Worm (Caenorhabditis elegans) whole organism, L2 larva: ENCODE results near the gene F31E3.12.

Experiments
- C34F6.9 ChIP-seq: fragments of 150-350 bp; optimal IDR thresholded peaks from 2 replicates; lab custom pipeline; 2014; ENCODE audit warnings: missing biosample characterization, missing genetic modification characterization
- F13H6.1 ChIP-seq: sonication (generic microtip); optimal IDR thresholded peaks from 2 replicates; lab custom pipeline; 2016; ENCODE audit warnings: missing genetic modification characterization, missing compliant biosample characterization
- R02D3.7 ChIP-seq: fragments of 150-350 bp; optimal IDR thresholded peaks from 2 replicates; lab custom pipeline; 2014; ENCODE audit warnings: missing biosample characterization, missing genetic modification characterization
- Y55F3AM.14 ChIP-seq: fragments of 200-800 bp; sonication (Bioruptor generic); optimal IDR thresholded peaks from 2 replicates; lab custom pipeline; 2018; ENCODE audit warnings: mild to moderate bottlenecking, missing genetic modification characterization, missing compliant biosample characterization
- ZK546.5 ChIP-seq: sonication (generic microtip); optimal IDR thresholded peaks from 2 replicates; lab custom pipeline; 2017; ENCODE audit warnings: missing biosample characterization, missing genetic modification characterization
- alr-1 ChIP-seq: fragments of 150-350 bp; optimal IDR thresholded peaks from 2 replicates; lab custom pipeline; 2014; ENCODE audit warnings: missing biosample characterization, missing genetic modification characterization
- aly-2 ChIP-seq: fragments of 150-350 bp; optimal IDR thresholded peaks from 2 replicates; lab custom pipeline; 2014; ENCODE audit warnings: missing biosample characterization, missing genetic modification characterization
- blmp-1 ChIP-seq: sonication (generic microtip); optimal IDR thresholded peaks from 2 replicates; lab custom pipeline; 2017; ENCODE audit warnings: missing genetic modification characterization, mild to moderate bottlenecking, missing compliant biosample characterization, antibody characterized with exemption, moderate library complexity; ENCODE audit not compliant: insufficient read depth
- ceh-16 ChIP-seq: fragments of 150-350 bp; optimal IDR thresholded peaks from 2 replicates; lab custom pipeline; 2014; ENCODE audit warnings: missing biosample characterization, missing genetic modification characterization
- ceh-82 ChIP-seq: fragments of 150-350 bp; optimal IDR thresholded peaks from 2 replicates; lab custom pipeline; 2014; ENCODE audit warnings: missing biosample characterization, missing genetic modification characterization
- dmd-4 ChIP-seq: sonication (generic microtip); optimal IDR thresholded peaks from 2 replicates; lab custom pipeline; 2017; ENCODE audit warnings: missing biosample characterization, missing genetic modification characterization
- egl-27 ChIP-seq: sonication (generic microtip); optimal IDR thresholded peaks from 3 replicates; lab custom pipeline; 2017; ENCODE audit warnings: missing biosample characterization, missing genetic modification reagents, missing genetic modification characterization
- fos-1 ChIP-seq: fragments of 150-350 bp; optimal IDR thresholded peaks from 2 replicates; lab custom pipeline; 2014; ENCODE audit warnings: missing biosample characterization, missing genetic modification characterization
- gmeb-1 ChIP-seq: fragments of 150-350 bp; optimal IDR thresholded peaks from 2 replicates; lab custom pipeline; 2014; ENCODE audit warnings: missing biosample characterization, missing genetic modification characterization
- lin-13 ChIP-seq: fragments of 150-350 bp; optimal IDR thresholded peaks from 2 replicates; lab custom pipeline; 2014; ENCODE audit warnings: missing biosample characterization, missing genetic modification reagents, missing genetic modification characterization
- lin-39 ChIP-seq: fragments of 150-350 bp; optimal IDR thresholded peaks from 2 replicates; lab custom pipeline; 2014; ENCODE audit warnings: missing biosample characterization, missing genetic modification reagents, missing genetic modification characterization
- lsy-2 ChIP-seq, 2 experiments: fragments of 150-350 bp in 1 of 2; sonication (generic microtip) in 1 of 2; optimal IDR thresholded peaks; 2 replicates each; lab custom pipeline; 2014 to 2017; ENCODE audit warnings: missing biosample characterization in 2 of 2, missing genetic modification characterization in 2 of 2
- mab-5 ChIP-seq: fragments of 150-350 bp; optimal IDR thresholded peaks from 2 replicates; lab custom pipeline; 2014; ENCODE audit warnings: missing biosample characterization, missing genetic modification characterization
- mdl-1 ChIP-seq, 2 experiments: fragments of 150-350 bp in 1 of 2; sonication (generic microtip) in 1 of 2; optimal IDR thresholded peaks; 2 replicates each; lab custom pipeline; 2017; ENCODE audit warnings: missing biosample characterization in 2 of 2, missing genetic modification characterization in 2 of 2
- nhr-10 ChIP-seq: sonication (generic microtip); optimal IDR thresholded peaks from 2 replicates; lab custom pipeline; 2017; ENCODE audit warnings: missing biosample characterization, missing genetic modification characterization
- nhr-11 ChIP-seq: fragments of 150-350 bp; optimal IDR thresholded peaks from 2 replicates; lab custom pipeline; 2014; ENCODE audit warnings: missing biosample characterization, missing genetic modification characterization
- nhr-12 ChIP-seq: fragments of 150-350 bp; optimal IDR thresholded peaks from 2 replicates; lab custom pipeline; 2014; ENCODE audit warnings: missing biosample characterization, missing genetic modification characterization
- nhr-129 ChIP-seq: fragments of 150-350 bp; optimal IDR thresholded peaks from 2 replicates; lab custom pipeline; 2014; ENCODE audit warnings: missing biosample characterization, missing genetic modification characterization
- nhr-21 ChIP-seq: fragments of 150-350 bp; optimal IDR thresholded peaks from 2 replicates; lab custom pipeline; 2014; ENCODE audit warnings: missing biosample characterization, missing genetic modification characterization
- nhr-237 ChIP-seq: fragments of 150-350 bp; optimal IDR thresholded peaks from 2 replicates; lab custom pipeline; 2014; ENCODE audit warnings: missing biosample characterization, missing genetic modification characterization
- nhr-6 ChIP-seq: fragments of 150-350 bp; optimal IDR thresholded peaks from 2 replicates; lab custom pipeline; 2014; ENCODE audit warnings: missing biosample characterization, missing genetic modification characterization
- nhr-77 ChIP-seq: fragments of 150-350 bp; optimal IDR thresholded peaks from 2 replicates; lab custom pipeline; 2014; ENCODE audit warnings: missing biosample characterization, missing genetic modification characterization
- sem-4 ChIP-seq: fragments of 150-350 bp; optimal IDR thresholded peaks from 2 replicates; lab custom pipeline; 2014; ENCODE audit warnings: missing biosample characterization, missing genetic modification reagents, missing genetic modification characterization
- skn-1 ChIP-seq: sonication (generic microtip); optimal IDR thresholded peaks from 2 replicates; lab custom pipeline; 2017; ENCODE audit warnings: missing biosample characterization, missing genetic modification characterization
- sma-3 ChIP-seq: sonication (generic microtip); optimal IDR thresholded peaks from 2 replicates; lab custom pipeline; 2016; ENCODE audit warnings: missing genetic modification reagents, missing genetic modification characterization, missing compliant biosample characterization
- sma-9 ChIP-seq, 2 experiments: fragments of 150-350 bp in 1 of 2; sonication (generic microtip) in 1 of 2; optimal IDR thresholded peaks; 2 replicates each; lab custom pipeline; 2014 to 2016; ENCODE audit warnings: missing genetic modification characterization in 2 of 2, mild to moderate bottlenecking in 1 of 2, missing biosample characterization in 1 of 2, missing compliant biosample characterization in 1 of 2, missing genetic modification reagents in 1 of 2, moderate library complexity in 1 of 2
- unc-55 ChIP-seq: fragments of 150-350 bp; sonication (generic microtip); optimal IDR thresholded peaks from 3 replicates; lab custom pipeline; 2014; ENCODE audit warnings: missing biosample characterization, missing genetic modification reagents, missing genetic modification characterization
- unc-62 ChIP-seq: fragments of 150-350 bp; optimal IDR thresholded peaks from 2 replicates; lab custom pipeline; 2014; ENCODE audit warnings: missing biosample characterization, missing genetic modification reagents, missing genetic modification characterization
- zag-1 ChIP-seq: fragments of 150-350 bp; optimal IDR thresholded peaks from 2 replicates; lab custom pipeline; 2014; ENCODE audit warnings: missing biosample characterization, missing genetic modification characterization
- ztf-1 ChIP-seq: fragments of 200-800 bp; sonication (Bioruptor generic); conservative IDR thresholded peaks from 2 replicates; pipeline ENCODE4 v1.3.6; 2022; ENCODE audit warnings: missing genetic modification characterization, missing compliant biosample characterization
- ztf-11 ChIP-seq: sonication (generic microtip); optimal IDR thresholded peaks from 2 replicates; lab custom pipeline; 2017; ENCODE audit warnings: missing biosample characterization, missing genetic modification characterization
- ztf-4 ChIP-seq: fragments of 150-350 bp; optimal IDR thresholded peaks from 2 replicates; lab custom pipeline; 2014; ENCODE audit warnings: missing biosample characterization, missing genetic modification characterization

The F31E3.12 gene

DNA sequence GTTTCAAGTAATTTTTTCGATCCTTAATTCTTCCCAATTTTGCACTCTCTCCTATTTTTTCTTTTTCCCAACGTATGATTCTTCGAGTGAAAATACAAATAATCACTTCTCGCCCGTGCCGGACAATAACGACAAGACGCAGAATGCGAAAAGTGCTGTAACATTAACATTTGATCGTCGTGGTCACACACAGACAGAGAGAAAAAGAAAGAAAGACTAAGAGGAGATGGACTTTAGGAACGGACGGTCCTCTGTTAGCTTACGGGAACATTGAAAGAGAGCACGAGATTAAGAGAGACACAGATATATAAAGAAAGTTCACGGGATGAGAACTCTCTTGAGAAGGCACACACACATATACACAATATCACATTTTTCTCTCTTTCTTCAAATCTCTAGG lies 21.3 kb upstream of the F31E3.12 start:
- TF ChIP-seq unc-62 (no peak), nhr-11 (tag; lab: Kevin White, UChicago) (no peak), egl-27 (no peak), ztf-11 (no peak), F13H6.1 (tag; lab: Kevin White, UChicago) (peak; percentile 7), nhr-237 (no peak), lin-39 (no peak), nhr-77 (tag; lab: Kevin White, UChicago) (no peak), dmd-4 (tag; lab: Kevin White, UChicago) (no peak), Y55F3AM.14 (GFP tag; lab: Kevin White, UChicago) (no peak), nhr-12 (tag; lab: Kevin White, UChicago) (no peak), lsy-2 (tag; optimal IDR thresholded peaks at IDR 0.05; lab: Kevin White, UChicago) (no peak), sma-3 (GFP tag; lab: Kevin White, UChicago) (no peak), ztf-4 (tag; lab: Kevin White, UChicago) (no peak), nhr-129 (tag; lab: Kevin White, UChicago) (no peak), sma-9 (GFP tag; optimal IDR thresholded peaks at IDR 0.05; lab: Kevin White, UChicago) (no peak), sma-9 (tag; optimal IDR thresholded peaks at IDR 0.05; lab: Kevin White, UChicago) (no peak), ztf-1 (GFP tag; lab: Robert Waterston, UW) (no peak), fos-1 (tag; lab: Kevin White, UChicago) (peak; percentile 17), gmeb-1 (tag; lab: Kevin White, UChicago) (no peak), ceh-82 (no peak), ceh-16 (no peak), nhr-6 (tag; lab: Kevin White, UChicago) (no peak), skn-1 (tag; lab: Kevin White, UChicago) (no peak), nhr-21 (no peak), C34F6.9 (tag; lab: Kevin White, UChicago) (peak; percentile 12), zag-1 (tag; lab: Kevin White, UChicago) (no peak), mdl-1 (tag; optimal IDR thresholded peaks at IDR 0.05; lab: Kevin White, UChicago) (no peak), unc-55 (GFP tag; lab: Kevin White, UChicago) (no peak), mab-5 (tag; lab: Kevin White, UChicago) (no peak), sem-4 (tag; lab: Kevin White, UChicago) (peak; percentile 31), lin-13 (GFP tag; lab: Kevin White, UChicago) (no peak)

- no peak for TF ChIP-seq unc-62
- TF ChIP-seq blmp-1 (tag; lab: Kevin White, UChicago): peak; percentile 43
- TF ChIP-seq nhr-10 (tag; lab: Kevin White, UChicago): no peak
- no peak for TF ChIP-seq R02D3.7
- TF ChIP-seq mab-5 (tag; lab: Kevin White, UChicago): no peak
- TF ChIP-seq fos-1 (tag; lab: Kevin White, UChicago): no peak
- TF ChIP-seq unc-55 (GFP tag; lab: Kevin White, UChicago): peak; percentile 32
- peak; percentile 59 for TF ChIP-seq C34F6.9 (tag; lab: Kevin White, UChicago)
- peak in 1 of 2 experiments; percentile 41 for TF ChIP-seq lsy-2 (tag; optimal IDR thresholded peaks at IDR 0.05; lab: Kevin White, UChicago)
These were observed 17.8 kb upstream of the F31E3.12 start for ce11 chrIII:6951435-6951834.

ce11 chrIII:6953373-6953772 lies 15.8 kb upstream of the F31E3.12 start:
- TF ChIP-seq Y55F3AM.14 (GFP tag; lab: Kevin White, UChicago): no peak
- no peak for TF ChIP-seq sem-4 (tag; lab: Kevin White, UChicago)
- no peak for TF ChIP-seq ZK546.5 (tag; lab: Kevin White, UChicago)
- no peak for TF ChIP-seq dmd-4 (tag; lab: Kevin White, UChicago)
- TF ChIP-seq nhr-6 (tag; lab: Kevin White, UChicago): no peak
- no peak for TF ChIP-seq nhr-129 (tag; lab: Kevin White, UChicago)
- no peak for TF ChIP-seq aly-2
- no peak for TF ChIP-seq skn-1 (tag; lab: Kevin White, UChicago)
- no peak for TF ChIP-seq ztf-1 (GFP tag; lab: Robert Waterston, UW)
- TF ChIP-seq sma-9 (GFP tag; optimal IDR thresholded peaks at IDR 0.05; lab: Kevin White, UChicago): no peak
- no peak for TF ChIP-seq sma-9 (tag; optimal IDR thresholded peaks at IDR 0.05; lab: Kevin White, UChicago)
- no peak for TF ChIP-seq unc-62
- no peak for TF ChIP-seq nhr-12 (tag; lab: Kevin White, UChicago)
- TF ChIP-seq mdl-1 (tag; optimal IDR thresholded peaks at IDR 0.05; lab: Kevin White, UChicago): no peak
- no peak for TF ChIP-seq C34F6.9 (tag; lab: Kevin White, UChicago)
- TF ChIP-seq ztf-4 (tag; lab: Kevin White, UChicago): no peak
- no peak for TF ChIP-seq alr-1 (tag; lab: Kevin White, UChicago)
- no peak for TF ChIP-seq ceh-82
